Worm (Caenorhabditis elegans): ENCODE data around the gene zip-12.

- TF ChIP-seq tlf-1 (GFP tag; optimal IDR thresholded peaks at IDR 0.05) (no peak), Y56A3A.18 (GFP tag; IDR thresholded peaks at IDR 0.05) (no peak), egl-44 (GFP tag; IDR thresholded peaks at IDR 0.05) (no peak), nfya-1 (tag; optimal IDR thresholded peaks at IDR 0.05; ENCODE audit: borderline replicate concordance, insufficient read depth) (no peak)
Measured at ce11 chrIII:12303084-12303483, 24.6 kb upstream of the zip-12 start, which contains the start of gene mrp-8.
